Fruit fly (Drosophila melanogaster): Measurements from ENCODE around the gene Sgs1.

The Sgs1 gene

dm6 chr2L:4906546-4907250, 30.5 kb upstream of the Sgs1 start, which contains the start of gene snsl:
Gene snsl (minus strand): TSS chr2L:4906762.
- TF ChIP-seq Myc (optimal IDR thresholded peaks at IDR 0.05) (no peak), Sin3A (optimal IDR thresholded peaks at IDR 0.05) (no peak), h (optimal IDR thresholded peaks at IDR 0.05) (no peak), ttk (optimal IDR thresholded peaks at IDR 0.05) (no peak), insv (optimal IDR thresholded peaks at IDR 0.05) (no peak)

dm6 chr2L:4907986-4908385, 29.2 kb upstream of the Sgs1 start:
- TF ChIP-seq ttk (optimal IDR thresholded peaks at IDR 0.05) = no peak
- no peak for TF ChIP-seq h (optimal IDR thresholded peaks at IDR 0.05)
- no peak for TF ChIP-seq psq (optimal IDR thresholded peaks at IDR 0.05)
- no peak for TF ChIP-seq Myc (optimal IDR thresholded peaks at IDR 0.05)
- no peak for TF ChIP-seq insv (optimal IDR thresholded peaks at IDR 0.05)
- no peak for TF ChIP-seq Sin3A (optimal IDR thresholded peaks at IDR 0.05)

- no peak for TF ChIP-seq h (optimal IDR thresholded peaks at IDR 0.05)
- TF ChIP-seq insv (optimal IDR thresholded peaks at IDR 0.05) = no peak
- no peak for TF ChIP-seq Sin3A (optimal IDR thresholded peaks at IDR 0.05)
- TF ChIP-seq ttk (optimal IDR thresholded peaks at IDR 0.05) = no peak
- TF ChIP-seq Myc (optimal IDR thresholded peaks at IDR 0.05) = no peak
- no peak for TF ChIP-seq psq (optimal IDR thresholded peaks at IDR 0.05)
These were observed 21.5 kb upstream of the Sgs1 start for dm6 chr2L:4915715-4916153.

- no peak for TF ChIP-seq Sin3A (optimal IDR thresholded peaks at IDR 0.05)
These were observed 20.5 kb upstream of the Sgs1 start for dm6 chr2L:4916738-4917137.

dm6 chr2L:4928340-4928739, 8.9 kb upstream of the Sgs1 start:
- TF ChIP-seq psq (optimal IDR thresholded peaks at IDR 0.05) (no peak), h (optimal IDR thresholded peaks at IDR 0.05) (no peak), Myc (optimal IDR thresholded peaks at IDR 0.05) (no peak), Sin3A (optimal IDR thresholded peaks at IDR 0.05) (no peak), ttk (optimal IDR thresholded peaks at IDR 0.05) (no peak)

dm6 chr2L:4930541-4930940, 6.7 kb upstream of the Sgs1 start:
- no peak for TF ChIP-seq h (optimal IDR thresholded peaks at IDR 0.05)
- no peak for TF ChIP-seq Myc (optimal IDR thresholded peaks at IDR 0.05)

dm6 chr2L:4932284-4932683, 4.9 kb upstream of the Sgs1 start, which contains the start of gene hoe1:
Gene hoe1 (minus strand): TSS chr2L:4932384.
- no peak for TF ChIP-seq insv (optimal IDR thresholded peaks at IDR 0.05)
- TF ChIP-seq Myc (optimal IDR thresholded peaks at IDR 0.05) = no peak
- TF ChIP-seq ttk (optimal IDR thresholded peaks at IDR 0.05) = no peak
- no peak for TF ChIP-seq Sin3A (optimal IDR thresholded peaks at IDR 0.05)
- TF ChIP-seq h (optimal IDR thresholded peaks at IDR 0.05) = no peak
- TF ChIP-seq psq (optimal IDR thresholded peaks at IDR 0.05) = no peak

dm6 chr2L:4936325-4936869, 812 bp upstream of the Sgs1 start, which contains the start of gene hoe2:
Gene hoe2 (minus strand): TSS chr2L:4936450.
- no peak for TF ChIP-seq Myc (optimal IDR thresholded peaks at IDR 0.05)
- TF ChIP-seq h (optimal IDR thresholded peaks at IDR 0.05) = no peak
- no peak for TF ChIP-seq psq (optimal IDR thresholded peaks at IDR 0.05)
- TF ChIP-seq ttk (optimal IDR thresholded peaks at IDR 0.05) = no peak
- no peak for TF ChIP-seq Sin3A (optimal IDR thresholded peaks at IDR 0.05)
- TF ChIP-seq insv (optimal IDR thresholded peaks at IDR 0.05) = no peak

dm6 chr2L:4942257-4942792, 5.1 kb downstream of the Sgs1 start, which contains the start of gene synr:
Gene synr (plus strand): TSS chr2L:4942742.
- TF ChIP-seq psq (optimal IDR thresholded peaks at IDR 0.05) = no peak
- no peak for TF ChIP-seq Sin3A (optimal IDR thresholded peaks at IDR 0.05)
- TF ChIP-seq ttk (optimal IDR thresholded peaks at IDR 0.05) = no peak
- TF ChIP-seq insv (optimal IDR thresholded peaks at IDR 0.05) = no peak
- TF ChIP-seq h (optimal IDR thresholded peaks at IDR 0.05) = no peak

- TF ChIP-seq Myc (optimal IDR thresholded peaks at IDR 0.05) (no peak), h (optimal IDR thresholded peaks at IDR 0.05) (no peak), Sin3A (optimal IDR thresholded peaks at IDR 0.05) (no peak), insv (optimal IDR thresholded peaks at IDR 0.05) (no peak), ttk (optimal IDR thresholded peaks at IDR 0.05) (no peak), psq (optimal IDR thresholded peaks at IDR 0.05) (no peak)
These were observed 8.1 kb downstream of the Sgs1 start, which contains the start of the genes mRpL24 and betaggt-I for dm6 chr2L:4945300-4945699. Gene mRpL24 (minus strand): TSS chr2L:4945361. Gene betaggt-I (plus strand): TSS chr2L:4945579.

- TF ChIP-seq insv (optimal IDR thresholded peaks at IDR 0.05) (no peak), psq (optimal IDR thresholded peaks at IDR 0.05) (no peak), Myc (optimal IDR thresholded peaks at IDR 0.05) (no peak), Sin3A (optimal IDR thresholded peaks at IDR 0.05) (no peak), h (optimal IDR thresholded peaks at IDR 0.05) (no peak), ttk (optimal IDR thresholded peaks at IDR 0.05) (no peak)
These were observed 12.3 kb downstream of the Sgs1 start, which contains the start of gene jet for dm6 chr2L:4949453-4950045. Gene jet (minus strand): TSS chr2L:4949784.

- TF ChIP-seq Sin3A (optimal IDR thresholded peaks at IDR 0.05) (no peak), h (optimal IDR thresholded peaks at IDR 0.05) (no peak), psq (optimal IDR thresholded peaks at IDR 0.05) (no peak), ttk (optimal IDR thresholded peaks at IDR 0.05) (no peak), Myc (optimal IDR thresholded peaks at IDR 0.05) (no peak), insv (optimal IDR thresholded peaks at IDR 0.05) (no peak)
These were observed 13.5 kb downstream of the Sgs1 start, which contains the start of gene Jon25Biii for dm6 chr2L:4950667-4951066. Gene Jon25Biii (minus strand): TSS chr2L:4950767.

Data from Kc167 (cell line).